Fruit fly (Drosophila melanogaster) whole organism, embryonic: ENCODE results near the gene CG13138.

Experiments used
- CG11247 ChIP-seq: fragments of 200-800 bp; sonication (Bioruptor generic); IDR thresholded peaks from 2 replicates; pipeline ENCODE4 v1.3.6; 2022; ENCODE audit warnings: missing biosample characterization, missing genetic modification characterization
- CG11560 ChIP-seq: fragments of 200-800 bp; sonication (Bioruptor generic); IDR thresholded peaks from 3 replicates; pipeline ENCODE4 v1.3.6; 2022; ENCODE audit warnings: missing biosample characterization, missing genetic modification characterization
- CG12659 ChIP-seq: fragments of 200-800 bp; sonication (Bioruptor generic); optimal IDR thresholded peaks from 3 replicates; lab custom pipeline; 2017; ENCODE audit warnings: mild to moderate bottlenecking, missing biosample characterization, missing genetic modification reagents, missing genetic modification characterization
- CG13424 ChIP-seq: fragments of 200-800 bp; sonication (Bioruptor generic); optimal IDR thresholded peaks from 2 replicates; lab custom pipeline; 2019; ENCODE audit warnings: missing biosample characterization, mild to moderate bottlenecking, missing genetic modification characterization, moderate library complexity
- CG15696 ChIP-seq: fragments of 200-800 bp; sonication (Bioruptor generic); optimal IDR thresholded peaks from 2 replicates; lab custom pipeline; 2019; ENCODE audit warnings: missing biosample characterization, mild to moderate bottlenecking, missing genetic modification characterization, moderate library complexity
- CG16815 ChIP-seq: fragments of 200-800 bp; sonication (Bioruptor generic); optimal IDR thresholded peaks from 3 replicates; lab custom pipeline; 2017; ENCODE audit warnings: missing biosample characterization, mild to moderate bottlenecking, missing genetic modification characterization
- CG17359 ChIP-seq: fragments of 200-800 bp; sonication (Bioruptor generic); optimal IDR thresholded peaks from 3 replicates; lab custom pipeline; 2018; ENCODE audit warnings: missing biosample characterization, mild to moderate bottlenecking, missing genetic modification characterization, moderate library complexity
- CG17361 ChIP-seq: fragments of 200-800 bp; sonication (Bioruptor generic); IDR thresholded peaks from 3 replicates; pipeline ENCODE4 v1.3.6; 2022; ENCODE audit warnings: missing biosample characterization, missing genetic modification characterization
- CG1792 ChIP-seq: fragments of 200-800 bp; sonication (Bioruptor generic); optimal IDR thresholded peaks from 2 replicates; lab custom pipeline; 2016; ENCODE audit warnings: missing biosample characterization, missing genetic modification characterization
- CG18764 ChIP-seq: fragments of 200-800 bp; sonication (Bioruptor generic); optimal IDR thresholded peaks from 3 replicates; lab custom pipeline; 2016; ENCODE audit warnings: missing biosample characterization, missing genetic modification characterization
- CG43689 ChIP-seq: fragments of 200-800 bp; sonication (Bioruptor generic); IDR thresholded peaks from 2 replicates; pipeline ENCODE4 v1.3.6; 2022; ENCODE audit warnings: missing biosample characterization, missing genetic modification characterization
- CG5245 ChIP-seq: fragments of 200-800 bp; sonication (Bioruptor generic); optimal IDR thresholded peaks from 3 replicates; lab custom pipeline; 2016; ENCODE audit warnings: missing biosample characterization, missing genetic modification characterization
- CG8089 ChIP-seq: fragments of 200-800 bp; sonication (Bioruptor generic); optimal IDR thresholded peaks from 3 replicates; lab custom pipeline; 2016; ENCODE audit warnings: missing biosample characterization, missing genetic modification characterization
- CG8290 ChIP-seq, 3 experiments: fragments of 200-800 bp; sonication (Bioruptor generic); optimal IDR thresholded peaks; 2 replicates each; lab custom pipeline; 2016 to 2019; ENCODE audit warnings: missing biosample characterization in 3 of 3, missing genetic modification characterization in 3 of 3, mild to moderate bottlenecking in 2 of 3, moderate library complexity in 1 of 3
- CG8924 ChIP-seq: fragments of 200-800 bp; optimal IDR thresholded peaks from 3 replicates; lab custom pipeline; 2019; ENCODE audit warnings: missing biosample characterization, mild to moderate bottlenecking, missing genetic modification characterization, moderate library complexity
- Dll ChIP-seq: fragments of 200-800 bp; sonication (Bioruptor generic); IDR thresholded peaks from 4 replicates; pipeline ENCODE4 v1.3.6; 2022; ENCODE audit warnings: missing biosample characterization, missing genetic modification characterization; ENCODE audit not compliant: partially characterized antibody
- E2f2 ChIP-seq: fragments of 200-800 bp; sonication (Bioruptor generic); IDR thresholded peaks from 2 replicates; pipeline ENCODE4 v1.3.6; 2022; ENCODE audit warnings: missing biosample characterization, missing genetic modification characterization
- Eip74EF ChIP-seq, 2 experiments: fragments of 200-800 bp in 1 of 2; fragments of >200 bp in 1 of 2; sonication (Bioruptor generic) in 1 of 2; optimal IDR thresholded peaks; 2 replicates each; lab custom pipeline; 2017 to 2019; ENCODE audit warnings: missing biosample characterization in 2 of 2, missing genetic modification characterization in 2 of 2, mild to moderate bottlenecking in 1 of 2, moderate library complexity in 1 of 2
- Elba2 ChIP-seq: fragments of 200-800 bp; sonication (Bioruptor generic); optimal IDR thresholded peaks from 3 replicates; lab custom pipeline; 2016; ENCODE audit warnings: missing biosample characterization, missing genetic modification characterization
- Gug ChIP-seq: fragments of 200-800 bp; sonication (Bioruptor generic); IDR thresholded peaks from 4 replicates; pipeline ENCODE4 v1.3.6; 2022; ENCODE audit warnings: missing biosample characterization, missing genetic modification characterization
- H15 ChIP-seq: fragments of 200-800 bp; sonication (Bioruptor generic); IDR thresholded peaks from 3 replicates; pipeline ENCODE4 v1.3.6; 2022; ENCODE audit warnings: missing biosample characterization, missing genetic modification characterization
- Hey ChIP-seq: fragments of 200-800 bp; sonication (Bioruptor generic); optimal IDR thresholded peaks from 3 replicates; lab custom pipeline; 2018; ENCODE audit warnings: missing biosample characterization, mild to moderate bottlenecking, missing genetic modification characterization
- Hr78 ChIP-seq, 2 experiments: fragments of 200-800 bp in 1 of 2; fragments of >200 bp in 1 of 2; sonication (Bioruptor generic) in 1 of 2; optimal IDR thresholded peaks; 2 replicates each; lab custom pipeline; 2017 to 2019; ENCODE audit warnings: missing biosample characterization in 2 of 2, missing genetic modification characterization in 2 of 2, mild to moderate bottlenecking in 1 of 2, moderate library complexity in 1 of 2
- MBD-R2 ChIP-seq: fragments of 200-800 bp; sonication (Bioruptor generic); IDR thresholded peaks from 2 replicates; pipeline ENCODE4 v1.3.6; 2022; ENCODE audit warnings: missing biosample characterization, missing genetic modification characterization
- Meics ChIP-seq: fragments of 200-800 bp; sonication (Bioruptor generic); optimal IDR thresholded peaks from 2 replicates; lab custom pipeline; 2017; ENCODE audit warnings: missing biosample characterization, mild to moderate bottlenecking, missing genetic modification characterization
- Optix ChIP-seq: fragments of 200-800 bp; sonication (Bioruptor generic); IDR thresholded peaks from 3 replicates; pipeline ENCODE4 v1.3.6; 2022; ENCODE audit warnings: missing biosample characterization, missing genetic modification characterization
- Ptx1 ChIP-seq: fragments of 200-800 bp; sonication (Bioruptor generic); IDR thresholded peaks from 2 replicates; pipeline ENCODE4 v1.3.6; 2022; ENCODE audit warnings: missing biosample characterization, missing genetic modification characterization
- Scr ChIP-seq: fragments of 200-800 bp; sonication (Bioruptor generic); IDR thresholded peaks from 2 replicates; pipeline ENCODE4 v1.3.6; 2022; ENCODE audit warnings: missing biosample characterization, missing genetic modification characterization; ENCODE audit not compliant: partially characterized antibody
- Stat92E ChIP-seq, 3 experiments: fragments of >200 bp in 2 of 3; fragments of 200-800 bp in 1 of 3; sonication (Bioruptor generic) in 1 of 3; optimal IDR thresholded peaks; 2 replicates each; lab custom pipeline; 2017 to 2019; ENCODE audit warnings: missing biosample characterization in 3 of 3, missing genetic modification characterization in 3 of 3, mild to moderate bottlenecking in 1 of 3, moderate library complexity in 1 of 3
- Taf1 ChIP-seq: fragments of 200-800 bp; sonication (Bioruptor generic); IDR thresholded peaks from 2 replicates; pipeline ENCODE4 v1.3.6; 2022; ENCODE audit warnings: missing biosample characterization, missing genetic modification characterization
- ash1 ChIP-seq: fragments of 200-800 bp; sonication (Bioruptor generic); optimal IDR thresholded peaks from 2 replicates; lab custom pipeline; 2018; ENCODE audit warnings: missing biosample characterization, mild to moderate bottlenecking, missing genetic modification characterization
- bcd ChIP-seq: fragments of 200-800 bp; sonication (Bioruptor generic); optimal IDR thresholded peaks from 2 replicates; lab custom pipeline; 2017; ENCODE audit warnings: missing biosample characterization, mild to moderate bottlenecking, missing genetic modification characterization
- cad ChIP-seq: fragments of >200 bp; optimal IDR thresholded peaks from 2 replicates; lab custom pipeline; 2017; ENCODE audit warnings: missing biosample characterization, missing genetic modification characterization
- chinmo ChIP-seq: fragments of 200-800 bp; sonication (Bioruptor generic); IDR thresholded peaks from 4 replicates; pipeline ENCODE4 v1.3.6; 2022; ENCODE audit warnings: missing biosample characterization, missing genetic modification characterization; ENCODE audit not compliant: partially characterized antibody
- crc ChIP-seq: fragments of 200-800 bp; sonication (Bioruptor generic); optimal IDR thresholded peaks from 2 replicates; lab custom pipeline; 2016; ENCODE audit warnings: missing biosample characterization, missing genetic modification characterization
- dati ChIP-seq: fragments of 200-800 bp; sonication (Bioruptor generic); IDR thresholded peaks from 2 replicates; pipeline ENCODE4 v1.3.6; 2022; ENCODE audit warnings: missing biosample characterization, missing genetic modification characterization
- dysf ChIP-seq: fragments of 200-800 bp; sonication (Bioruptor generic); IDR thresholded peaks from 3 replicates; pipeline ENCODE4 v1.3.6; 2022; ENCODE audit warnings: missing biosample characterization, missing genetic modification characterization
- fd96Cb ChIP-seq: fragments of 200-800 bp; sonication (Bioruptor generic); optimal IDR thresholded peaks from 2 replicates; lab custom pipeline; 2018; ENCODE audit warnings: missing biosample characterization, mild to moderate bottlenecking, missing genetic modification characterization, moderate library complexity
- grau ChIP-seq: fragments of 200-800 bp; optimal IDR thresholded peaks from 3 replicates; lab custom pipeline; 2019; ENCODE audit warnings: missing biosample characterization, mild to moderate bottlenecking, missing genetic modification characterization, moderate library complexity
- jumu ChIP-seq: fragments of 200-800 bp; sonication (Bioruptor generic); optimal IDR thresholded peaks from 3 replicates; lab custom pipeline; 2016; ENCODE audit warnings: missing biosample characterization, missing genetic modification characterization
- pan ChIP-seq, 4 experiments: fragments of >200 bp in 3 of 4; fragments of 200-800 bp in 1 of 4; sonication (Bioruptor generic) in 1 of 4; optimal IDR thresholded peaks in 3 of 4; IDR thresholded peaks in 1 of 4; 2 replicates each; pipeline versions ENCODE4 v1.3.6 to Lab custom; 2017 to 2022; ENCODE audit warnings: missing biosample characterization in 2 of 4, missing genetic modification characterization in 2 of 4, mixed read lengths in 1 of 4
- rib ChIP-seq: fragments of 200-800 bp; sonication (Bioruptor generic); IDR thresholded peaks from 2 replicates; pipeline ENCODE4 v1.3.6; 2022; ENCODE audit warnings: missing biosample characterization, missing genetic modification characterization
- seq ChIP-seq: fragments of 200-800 bp; sonication (Bioruptor generic); IDR thresholded peaks from 2 replicates; pipeline ENCODE4 v1.3.6; 2022; ENCODE audit warnings: missing biosample characterization, missing genetic modification characterization
- sim ChIP-seq: fragments of 200-800 bp; sonication (Bioruptor generic); IDR thresholded peaks from 2 replicates; pipeline ENCODE4 v1.3.6; 2022; ENCODE audit warnings: missing biosample characterization, missing genetic modification characterization
- tll ChIP-seq, 2 experiments: fragments of 200-800 bp in 1 of 2; fragments of >200 bp in 1 of 2; sonication (Bioruptor generic) in 1 of 2; optimal IDR thresholded peaks; 2 replicates each; lab custom pipeline; 2017 to 2019; ENCODE audit warnings: missing biosample characterization in 2 of 2, missing genetic modification characterization in 2 of 2, mild to moderate bottlenecking in 1 of 2, moderate library complexity in 1 of 2
- toy ChIP-seq: fragments of 200-800 bp; sonication (Bioruptor generic); IDR thresholded peaks from 2 replicates; pipeline ENCODE4 v1.3.6; 2022; ENCODE audit warnings: missing biosample characterization, missing genetic modification characterization
- tx ChIP-seq: fragments of 200-800 bp; sonication (Bioruptor generic); optimal IDR thresholded peaks from 2 replicates; lab custom pipeline; 2016; ENCODE audit warnings: missing biosample characterization, missing genetic modification characterization
- vfl ChIP-seq: fragments of 200-800 bp; sonication (Bioruptor generic); optimal IDR thresholded peaks from 2 replicates; lab custom pipeline; 2016; ENCODE audit warnings: missing biosample characterization, missing genetic modification characterization
- zen2 ChIP-seq: fragments of 200-800 bp; sonication (Bioruptor generic); IDR thresholded peaks from 3 replicates; pipeline ENCODE4 v1.3.6; 2022; ENCODE audit warnings: missing biosample characterization, missing genetic modification characterization; ENCODE audit not compliant: partially characterized antibody
- zfh2 ChIP-seq: fragments of 200-800 bp; sonication (Bioruptor generic); optimal IDR thresholded peaks from 2 replicates; lab custom pipeline; 2016; ENCODE audit warnings: missing biosample characterization, missing genetic modification characterization

CG13138 gene

DNA sequence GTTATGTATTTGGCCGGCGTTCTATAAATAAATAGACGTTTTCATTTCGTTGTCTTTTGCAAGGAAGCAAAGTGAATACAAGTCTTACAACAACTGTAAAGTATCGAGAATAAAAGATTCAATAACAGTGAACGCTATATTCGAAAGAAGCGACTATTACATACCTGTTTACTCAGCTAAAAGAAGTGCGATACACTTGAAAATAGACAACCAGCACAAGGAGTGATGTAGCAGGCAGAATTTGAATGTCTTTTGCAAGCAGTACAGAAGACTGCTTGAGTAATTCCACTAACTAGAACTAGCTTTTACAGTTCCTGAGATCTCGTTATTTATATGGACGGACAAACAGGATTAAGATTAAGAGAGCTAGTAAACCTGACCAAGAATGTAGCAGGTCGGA lies 3.5 kb downstream of the CG13138 start (continued):
- TF ChIP-seq CG17361 (GFP tag; lab: Robert Waterston, UW): no peak
- no peak for TF ChIP-seq toy (GFP tag; lab: Robert Waterston, UW)
- no peak for TF ChIP-seq dysf
- no peak for TF ChIP-seq Taf1
- no peak for TF ChIP-seq CG15696 (tag; lab: Kevin White, UChicago)
- TF ChIP-seq Gug (GFP tag; lab: Robert Waterston, UW): no peak
- 0 out of 2 replicates have a peak, but pooled peaks have one; percentile 45 for TF ChIP-seq E2f2 (GFP tag; lab: Robert Waterston, UW)
- no peak for TF ChIP-seq dati (GFP tag; lab: Robert Waterston, UW)
- TF ChIP-seq Optix (GFP tag; lab: Robert Waterston, UW): no peak
- no peak for TF ChIP-seq crc
- peak; percentile 24 for TF ChIP-seq grau (tag; lab: Kevin White, UChicago)
- no peak for TF ChIP-seq cad (GFP tag; lab: Kevin White, UChicago)
- no peak for TF ChIP-seq ash1 (GFP tag; lab: Kevin White, UChicago)
- no peak for TF ChIP-seq tx
- TF ChIP-seq CG12659 (GFP tag; lab: Kevin White, UChicago): peak; percentile 74
- TF ChIP-seq sim (GFP tag; lab: Robert Waterston, UW): no peak
- no peak for TF ChIP-seq CG11247 (GFP tag; lab: Robert Waterston, UW)
- TF ChIP-seq zfh2: no peak
- no peak for TF ChIP-seq CG17359
- peak; percentile 0 for TF ChIP-seq CG8924 (tag; lab: Kevin White, UChicago)
- no peak for TF ChIP-seq Dll (GFP tag; lab: Robert Waterston, UW)
- TF ChIP-seq CG1792 (GFP tag; lab: Kevin White, UChicago): no peak
- no peak for TF ChIP-seq CG8089 (GFP tag; lab: Kevin White, UChicago)
- TF ChIP-seq Eip74EF (GFP tag; optimal IDR thresholded peaks at IDR 0.05; lab: Kevin White, UChicago): peak in 1 of 2 experiments; percentile 79
- no peak for TF ChIP-seq vfl (GFP tag; lab: Kevin White, UChicago)
- TF ChIP-seq seq (GFP tag; lab: Robert Waterston, UW): no peak
- TF ChIP-seq CG8290 (GFP tag; optimal IDR thresholded peaks at IDR 0.05; lab: Kevin White, UChicago): peak; percentile 98
- TF ChIP-seq CG8290 (tag; optimal IDR thresholded peaks at IDR 0.05; lab: Kevin White, UChicago): peak; percentile 87 to 91
- no peak for TF ChIP-seq Elba2 (GFP tag; lab: Kevin White, UChicago)
- TF ChIP-seq CG18764: no peak
- TF ChIP-seq Ptx1 (GFP tag; lab: Robert Waterston, UW): no peak
- no peak for TF ChIP-seq Hr78 (GFP tag; optimal IDR thresholded peaks at IDR 0.05; lab: Kevin White, UChicago)
- TF ChIP-seq CG43689 (GFP tag; lab: Robert Waterston, UW): no peak
- TF ChIP-seq H15 (GFP tag; lab: Robert Waterston, UW): no peak
- TF ChIP-seq CG13424 (tag; lab: Kevin White, UChicago): no peak
- no peak for TF ChIP-seq Meics (GFP tag; lab: Kevin White, UChicago)
- no peak for TF ChIP-seq bcd (GFP tag; lab: Kevin White, UChicago)
- TF ChIP-seq Scr (GFP tag; lab: Robert Waterston, UW): peak; percentile 44; the same call in 1 of the 2 replicates
- no peak for TF ChIP-seq CG11560 (tag; lab: Robert Waterston, UW)
- no peak for TF ChIP-seq chinmo (GFP tag; lab: Robert Waterston, UW)
- TF ChIP-seq pan (optimal IDR thresholded peaks at IDR 0.05; lab: Kevin White, UChicago): no peak
- TF ChIP-seq pan (GFP tag; optimal IDR thresholded peaks at IDR 0.05 in 1 of 2, IDR thresholded peaks at IDR 0.05 in 1 of 2): no peak
- no peak for TF ChIP-seq CG5245 (GFP tag; lab: Kevin White, UChicago)
- TF ChIP-seq tll (GFP tag; optimal IDR thresholded peaks at IDR 0.05; lab: Kevin White, UChicago): no peak
- TF ChIP-seq rib (GFP tag; lab: Robert Waterston, UW): no peak
- TF ChIP-seq fd96Cb: no peak
- no peak for TF ChIP-seq CG16815
- TF ChIP-seq zen2 (GFP tag; lab: Robert Waterston, UW): no peak
- peak; percentile 85 for TF ChIP-seq MBD-R2 (GFP tag; lab: Robert Waterston, UW)
- TF ChIP-seq jumu: peak; percentile 26
- TF ChIP-seq Hey: no peak
- TF ChIP-seq Stat92E (GFP tag; optimal IDR thresholded peaks at IDR 0.05; lab: Kevin White, UChicago): no peak
